Fruit fly (Drosophila melanogaster) S2 (cell line): ENCODE measurements around the gene CG5783.

ENCODE experiments used
- CG8478 ChIP-seq: fragments of >200 bp; optimal IDR thresholded peaks from 2 replicates; lab custom pipeline; 2018
- CTCF ChIP-seq, 2 experiments: fragments of >200 bp; optimal IDR thresholded peaks; 2 replicates each; lab custom pipeline; 2018

DNA sequence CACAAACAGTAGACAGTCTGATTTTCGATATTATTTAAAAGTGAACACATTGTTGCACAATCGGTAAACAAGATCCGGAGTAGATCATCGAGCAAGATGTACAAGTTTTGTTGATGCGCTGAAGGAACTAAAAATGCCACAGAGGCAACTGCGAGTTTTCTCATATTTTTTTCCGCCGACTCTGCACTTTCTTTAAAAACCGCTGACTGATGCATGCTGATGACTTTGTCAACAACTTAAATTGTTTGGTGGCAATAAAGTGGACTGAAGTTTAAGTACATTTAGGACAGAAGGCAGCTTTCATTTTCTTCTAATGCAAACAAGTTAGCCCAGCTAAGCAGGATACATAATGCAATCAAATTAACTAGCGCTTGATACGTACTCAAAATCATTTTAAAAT is 43.4 kb upstream of the CG5783 start:
- TF ChIP-seq CG8478 (lab: Kevin White, UChicago) = no peak
- TF ChIP-seq CTCF (optimal IDR thresholded peaks at IDR 0.05; lab: Kevin White, UChicago) = no peak
